Worm (Caenorhabditis elegans): ENCODE measurements around the gene H09F14.1.

H09F14.1 gene

DNA sequence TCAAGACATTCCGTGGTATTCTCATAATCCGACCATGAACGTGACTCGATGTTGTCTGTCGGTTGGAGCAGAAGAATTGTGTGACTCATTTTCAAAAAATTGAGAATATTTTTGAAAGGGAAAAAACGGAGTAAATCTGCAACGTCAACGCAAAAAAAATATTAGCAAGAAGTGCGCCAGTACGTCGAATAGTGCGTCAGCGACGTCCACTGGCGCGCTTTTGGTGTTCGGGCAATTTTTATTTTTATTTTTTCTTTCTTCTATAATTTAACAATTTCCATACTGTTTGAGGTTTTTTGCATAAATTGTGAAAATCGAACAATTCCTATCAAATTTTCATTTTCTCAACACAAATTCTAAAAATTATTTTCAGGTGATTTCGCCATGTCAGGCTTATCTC is 36.5 kb downstream of the H09F14.1 start, which contains the start of the genes erh-1 and lpd-9:
Gene erh-1 (minus strand): TSS at position 204 of the 400 bp plus-strand sequence.
Gene lpd-9 (plus strand): TSS at position 368 of the 400 bp plus-strand sequence.
- TF ChIP-seq ets-4 (tag; optimal IDR thresholded peaks at IDR 0.05), result no peak
- peak; percentile 44 for TF ChIP-seq nfya-1 (tag; optimal IDR thresholded peaks at IDR 0.05)
- peak; percentile 12 for TF ChIP-seq pax-1 (tag; optimal IDR thresholded peaks at IDR 0.05)
- TF ChIP-seq ceh-6 (GFP tag; optimal IDR thresholded peaks at IDR 0.05), result no peak
- no peak for TF ChIP-seq hlh-13 (GFP tag; optimal IDR thresholded peaks at IDR 0.05)
- TF ChIP-seq ceh-30 (tag; optimal IDR thresholded peaks at IDR 0.05), result no peak
- no peak for TF ChIP-seq tbx-2 (tag; optimal IDR thresholded peaks at IDR 0.05)
- TF ChIP-seq fax-1 (tag; optimal IDR thresholded peaks at IDR 0.05), result no peak
- TF ChIP-seq che-1 (tag; optimal IDR thresholded peaks at IDR 0.05), result peak; percentile 26
- TF ChIP-seq ama-1 (optimal IDR thresholded peaks at IDR 0.05), result no peak
- TF ChIP-seq C08G9.2 (tag; optimal IDR thresholded peaks at IDR 0.05), result no peak
- TF ChIP-seq ztf-16 (tag; optimal IDR thresholded peaks at IDR 0.05), result peak; percentile 29
- peak; percentile 43 for TF ChIP-seq ceh-14 (tag; optimal IDR thresholded peaks at IDR 0.05)
- TF ChIP-seq hlh-15 (tag; optimal IDR thresholded peaks at IDR 0.05), result no peak
- no peak for TF ChIP-seq lim-6 (tag; optimal IDR thresholded peaks at IDR 0.05)
- peak; percentile 37 for TF ChIP-seq ceh-2 (tag; optimal IDR thresholded peaks at IDR 0.05)
- TF ChIP-seq unc-86 (tag; optimal IDR thresholded peaks at IDR 0.05), result peak; percentile 23
- peak; percentile 11 for TF ChIP-seq Y22D7AL.16 (tag; optimal IDR thresholded peaks at IDR 0.05)
- TF ChIP-seq ceh-31 (tag; optimal IDR thresholded peaks at IDR 0.05), result no peak
- no peak for TF ChIP-seq ceh-22 (tag; optimal IDR thresholded peaks at IDR 0.05)
- peak; percentile 8 for TF ChIP-seq zip-5 (tag; optimal IDR thresholded peaks at IDR 0.05)
- TF ChIP-seq hlh-8 (tag; optimal IDR thresholded peaks at IDR 0.05), result no peak
- TF ChIP-seq sdc-2 (tag; optimal IDR thresholded peaks at IDR 0.05), result no peak
- no peak for TF ChIP-seq K02D7.2 (tag; optimal IDR thresholded peaks at IDR 0.05)
- TF ChIP-seq ceh-9 (tag; optimal IDR thresholded peaks at IDR 0.05), result no peak
- no peak for TF ChIP-seq ceh-19 (GFP tag; optimal IDR thresholded peaks at IDR 0.05)
- peak; percentile 15 for TF ChIP-seq unc-42 (tag; optimal IDR thresholded peaks at IDR 0.05)
- no peak for TF ChIP-seq ahr-1 (tag; optimal IDR thresholded peaks at IDR 0.05)
- no peak for TF ChIP-seq elt-4 (tag; optimal IDR thresholded peaks at IDR 0.05)
- TF ChIP-seq lin-11 (tag; optimal IDR thresholded peaks at IDR 0.05), result no peak
- TF ChIP-seq eyg-1 (tag; optimal IDR thresholded peaks at IDR 0.05), result no peak
- TF ChIP-seq pag-3 (tag; optimal IDR thresholded peaks at IDR 0.05; ENCODE audit: borderline replicate concordance), result no peak
- no peak for TF ChIP-seq fkh-10 (GFP tag; optimal IDR thresholded peaks at IDR 0.05)
- peak; percentile 68 for TF ChIP-seq elt-2 (tag; optimal IDR thresholded peaks at IDR 0.05)
- TF ChIP-seq unc-55 (GFP tag; optimal IDR thresholded peaks at IDR 0.05), result no peak
- no peak for TF ChIP-seq tbx-7 (tag; optimal IDR thresholded peaks at IDR 0.05)
- TF ChIP-seq ref-2 (tag; optimal IDR thresholded peaks at IDR 0.05), result peak; percentile 25
- TF ChIP-seq mec-3 (tag; optimal IDR thresholded peaks at IDR 0.05; ENCODE audit: borderline replicate concordance), result no peak
- TF ChIP-seq ceh-18 (tag; optimal IDR thresholded peaks at IDR 0.05), result peak; percentile 20
- TF ChIP-seq rnt-1 (tag; optimal IDR thresholded peaks at IDR 0.05), result no peak
- TF ChIP-seq ceh-45 (GFP tag; IDR thresholded peaks at IDR 0.05), result no peak

DNA sequence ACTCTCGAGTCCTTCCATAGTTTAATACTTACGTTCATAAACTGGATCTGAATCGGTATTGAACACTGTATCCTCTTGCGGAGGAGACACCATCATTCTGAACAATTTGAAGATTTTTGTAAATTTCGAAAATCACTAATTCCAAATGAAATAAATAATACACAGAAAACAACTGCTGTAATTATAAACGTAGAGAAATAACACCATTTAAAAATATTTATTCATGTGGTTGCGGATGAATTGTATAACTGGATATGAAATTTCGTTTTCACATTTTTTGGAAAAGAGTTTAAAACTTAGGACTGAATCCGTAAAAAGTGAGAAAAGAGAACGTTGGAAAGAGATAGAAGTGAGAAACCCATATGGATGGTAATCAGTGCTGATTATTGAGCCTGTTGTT is 37.2 kb downstream of the H09F14.1 start, which contains the start of gene mics-1:
Gene mics-1 (minus strand): TSS at position 101 of the 400 bp plus-strand sequence.
- TF ChIP-seq nfya-1 (tag; optimal IDR thresholded peaks at IDR 0.05), result no peak
- no peak for TF ChIP-seq lin-11 (tag; optimal IDR thresholded peaks at IDR 0.05)
- no peak for TF ChIP-seq odd-2 (tag; optimal IDR thresholded peaks at IDR 0.05)
- TF ChIP-seq ceh-34 (tag; optimal IDR thresholded peaks at IDR 0.05), result no peak
- no peak for TF ChIP-seq tbx-7 (tag; optimal IDR thresholded peaks at IDR 0.05)
- no peak for TF ChIP-seq ceh-22 (tag; optimal IDR thresholded peaks at IDR 0.05)
- TF ChIP-seq npax-4 (tag; optimal IDR thresholded peaks at IDR 0.05), result no peak
- TF ChIP-seq F13H6.1 (tag; optimal IDR thresholded peaks at IDR 0.05), result no peak
- no peak for TF ChIP-seq ceh-48 (tag; optimal IDR thresholded peaks at IDR 0.05)
- no peak for TF ChIP-seq ceh-31 (tag; optimal IDR thresholded peaks at IDR 0.05)
- no peak for TF ChIP-seq pros-1 (tag; optimal IDR thresholded peaks at IDR 0.05)
- TF ChIP-seq dmd-4 (tag; optimal IDR thresholded peaks at IDR 0.05; ENCODE audit: borderline replicate concordance), result no peak
- TF ChIP-seq ama-1 (optimal IDR thresholded peaks at IDR 0.05), result no peak
